Worm (Caenorhabditis elegans) whole organism, L3 larva: Measurements from ENCODE around the gene srbc-65.

Source experiments
- aly-2 ChIP-seq: fragments of 150-350 bp; optimal IDR thresholded peaks from 2 replicates; lab custom pipeline; 2014; ENCODE audit warnings: missing biosample characterization, missing genetic modification characterization
- ama-1 ChIP-seq: fragments of 150-350 bp; optimal IDR thresholded peaks from 2 replicates; lab custom pipeline; 2018
- jun-1 ChIP-seq: fragments of 150-350 bp; optimal IDR thresholded peaks from 2 replicates; lab custom pipeline; 2014; ENCODE audit warnings: missing biosample characterization, missing genetic modification reagents, missing genetic modification characterization
- mdl-1 ChIP-seq: fragments of 150-350 bp; optimal IDR thresholded peaks from 2 replicates; lab custom pipeline; 2014; ENCODE audit warnings: missing biosample characterization, missing genetic modification characterization
- pqm-1 ChIP-seq: fragments of 150-350 bp; optimal IDR thresholded peaks from 2 replicates; lab custom pipeline; 2017; ENCODE audit warnings: missing biosample characterization, missing genetic modification characterization, inconsistent platforms
- unc-62 ChIP-seq: fragments of 150-350 bp; sonication (generic microtip); optimal IDR thresholded peaks from 4 replicates; lab custom pipeline; 2014; ENCODE audit warnings: missing biosample characterization, missing genetic modification reagents, missing genetic modification characterization
- ztf-11 ChIP-seq: fragments of 150-350 bp; optimal IDR thresholded peaks from 2 replicates; lab custom pipeline; 2014; ENCODE audit warnings: missing biosample characterization, missing genetic modification characterization

DNA sequence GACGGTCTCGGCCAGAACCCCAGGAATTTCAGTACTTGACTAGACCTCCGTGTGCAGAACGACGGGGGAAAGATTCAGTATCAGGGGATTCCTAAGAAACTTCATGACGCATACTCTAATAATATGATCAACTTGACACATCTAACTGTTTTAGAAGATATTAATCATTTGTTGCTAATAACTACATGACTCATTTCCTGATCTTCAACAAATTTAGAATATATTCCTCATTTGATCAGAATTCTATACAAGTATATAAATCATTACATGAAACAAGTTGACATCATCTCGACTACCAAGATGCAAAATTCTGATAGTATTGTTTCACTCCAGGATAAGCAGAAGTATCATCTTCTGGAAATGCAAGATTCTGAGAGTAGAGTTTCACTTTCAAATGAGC, 15.6 kb upstream of the srbc-65 start, which contains the start of gene Y32B12B.8:
- TF ChIP-seq mdl-1 (tag; lab: Kevin White, UChicago) (no peak), pqm-1 (tag; lab: Kevin White, UChicago) (no peak), aly-2 (tag; lab: Kevin White, UChicago) (no peak), unc-62 (GFP tag; lab: Kevin White, UChicago) (no peak), ama-1 (lab: Kevin White, UChicago) (no peak), jun-1 (tag; lab: Kevin White, UChicago) (no peak), ztf-11 (tag; lab: Kevin White, UChicago) (no peak)
